Worm (Caenorhabditis elegans): ENCODE measurements around the gene D2096.11.

ce11 chrIV:8357299-8357698, 36.7 kb downstream of the D2096.11 start:
- TF ChIP-seq cog-1 (tag; optimal IDR thresholded peaks at IDR 0.05) (no peak), T22C8.4 (GFP tag; IDR thresholded peaks at IDR 0.05) (no peak), med-1 (GFP tag; optimal IDR thresholded peaks at IDR 0.05; ENCODE audit: insufficient read depth) (no peak), flt-1 (GFP tag; IDR thresholded peaks at IDR 0.05) (no peak), klf-2 (GFP tag; conservative IDR thresholded peaks at IDR 0.05) (no peak), ztf-29 (GFP tag; IDR thresholded peaks at IDR 0.05) (no peak), ztf-23 (GFP tag; IDR thresholded peaks at IDR 0.05) (no peak), tab-1 (GFP tag; IDR thresholded peaks at IDR 0.05) (no peak)
